Worm (Caenorhabditis elegans) whole organism, young adult: ENCODE data around the gene EGAP9.4.

ENCODE experiments used
- D2030.7 ChIP-seq: fragments of 200-800 bp; sonication (Bioruptor generic); IDR thresholded peaks from 2 replicates; pipeline ENCODE4 v1.3.6; 2022; ENCODE audit warnings: missing genetic modification reagents, missing genetic modification characterization, missing compliant biosample characterization
- F37B4.10 ChIP-seq: fragments of 200-800 bp; sonication (Bioruptor generic); IDR thresholded peaks from 2 replicates; pipeline ENCODE4 v1.3.6; 2022; ENCODE audit warnings: missing genetic modification characterization, missing compliant biosample characterization
- F52B5.7 ChIP-seq: sonication (generic microtip); optimal IDR thresholded peaks from 2 replicates; lab custom pipeline; 2016; ENCODE audit warnings: mild to moderate bottlenecking, missing genetic modification characterization, missing compliant biosample characterization
- dpl-1 ChIP-seq: fragments of 150-350 bp; optimal IDR thresholded peaks from 2 replicates; lab custom pipeline; 2014; ENCODE audit warnings: missing biosample characterization, missing genetic modification reagents, missing genetic modification characterization
- egl-18 ChIP-seq: fragments of 200-800 bp; sonication (Bioruptor generic); IDR thresholded peaks from 2 replicates; pipeline ENCODE4 v1.3.6; 2022; ENCODE audit warnings: missing genetic modification reagents, missing genetic modification characterization, missing compliant biosample characterization
- hlh-26 ChIP-seq: fragments of 200-800 bp; sonication (Bioruptor generic); conservative IDR thresholded peaks from 2 replicates; pipeline ENCODE4 v1.3.6; 2022; ENCODE audit warnings: missing genetic modification reagents, missing genetic modification characterization, missing compliant biosample characterization
- tlf-1 ChIP-seq: fragments of 200-800 bp; sonication (Bioruptor generic); optimal IDR thresholded peaks from 2 replicates; lab custom pipeline; 2018; ENCODE audit warnings: mild to moderate bottlenecking, missing genetic modification characterization, missing compliant biosample characterization
- unc-130 ChIP-seq: sonication (generic microtip); optimal IDR thresholded peaks from 2 replicates; lab custom pipeline; 2016; ENCODE audit warnings: missing genetic modification reagents, missing genetic modification characterization, missing compliant biosample characterization
- xnd-1 ChIP-seq: sonication (generic microtip); optimal IDR thresholded peaks from 2 replicates; lab custom pipeline; 2016; ENCODE audit warnings: missing genotype, missing genetic modification reagents, missing genetic modification characterization, missing compliant biosample characterization
- zfh-2 ChIP-seq: fragments of 200-800 bp; sonication (Bioruptor generic); conservative IDR thresholded peaks from 2 replicates; pipeline ENCODE4 v1.3.6; 2022; ENCODE audit warnings: missing genetic modification reagents, missing genetic modification characterization, missing compliant biosample characterization

DNA sequence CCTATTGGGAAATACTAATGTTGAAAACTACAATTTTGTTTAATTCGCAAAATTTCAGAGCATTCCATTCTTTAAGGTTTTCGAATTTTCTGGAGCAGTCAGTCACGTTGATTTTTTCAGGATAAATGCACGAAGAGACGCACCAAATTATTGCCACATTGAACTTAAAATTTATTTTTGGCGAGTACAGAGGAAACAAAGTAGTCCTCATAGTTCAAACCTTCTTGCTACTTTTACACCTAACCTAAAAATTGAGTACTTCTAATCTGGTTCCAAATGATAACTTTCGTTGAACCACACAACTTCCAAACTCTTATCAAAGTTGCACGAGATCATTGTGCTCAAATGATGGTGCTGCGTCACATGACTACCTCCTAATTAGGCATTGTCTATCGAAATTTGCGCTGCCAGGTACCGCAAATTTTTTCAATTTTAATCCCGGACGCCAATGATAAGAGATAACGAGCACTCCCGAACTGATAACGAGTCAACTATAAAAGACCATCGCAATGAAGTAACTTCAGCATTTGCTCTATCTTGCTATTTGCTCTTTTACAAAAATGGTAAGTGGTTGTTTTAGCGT, 37.6 kb downstream of the EGAP9.4 start, which contains the start of gene cpr-4:
- no peak for TF ChIP-seq F52B5.7 (tag; lab: Kevin White, UChicago)
- no peak for TF ChIP-seq unc-130 (GFP tag; lab: Kevin White, UChicago)
- TF ChIP-seq hlh-26 (GFP tag; lab: Robert Waterston, UW) = no peak
- TF ChIP-seq zfh-2 (GFP tag; lab: Robert Waterston, UW) = no peak
- TF ChIP-seq dpl-1 (GFP tag; lab: Kevin White, UChicago) = no peak
- TF ChIP-seq F37B4.10 (GFP tag; lab: Robert Waterston, UW) = no peak
- no peak for TF ChIP-seq xnd-1
- no peak for TF ChIP-seq D2030.7
- TF ChIP-seq egl-18 = no peak
- no peak for TF ChIP-seq tlf-1 (GFP tag; lab: Kevin White, UChicago)
